Fruit fly (Drosophila melanogaster): ENCODE results near the gene AP-1gamma.
A peak's percentile ranks its signal among the peaks of the same experiment; 100 is the strongest.

Gene AP-1gamma

DNA sequence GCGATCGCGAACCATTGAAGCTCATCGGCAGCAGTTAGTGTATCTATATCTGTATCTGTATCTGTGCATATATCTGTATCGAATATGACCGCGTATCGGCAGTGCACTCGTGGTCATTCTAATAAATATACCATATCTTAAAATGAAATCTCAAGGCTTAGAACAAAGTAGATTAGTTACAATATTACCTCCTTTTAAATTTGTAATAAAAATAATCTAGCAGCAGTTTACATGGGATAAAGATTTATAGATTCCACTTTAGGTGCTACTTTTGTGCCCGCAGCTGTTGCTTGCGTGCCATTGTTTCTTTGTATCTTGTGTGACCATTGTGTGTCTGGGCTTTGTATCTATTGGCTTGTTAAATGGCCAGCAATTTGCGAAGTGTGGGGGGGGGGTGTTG is 48.4 kb upstream of the AP-1gamma start (continued):
- TF ChIP-seq Doc3 (GFP tag; IDR thresholded peaks at IDR 0.05; ENCODE audit: partially characterized antibody) (no peak), cwo (GFP tag; optimal IDR thresholded peaks at IDR 0.05) (peak; percentile 55), CG6254 (GFP tag; optimal IDR thresholded peaks at IDR 0.05) (peak; percentile 53), CG5180 (GFP tag; optimal IDR thresholded peaks at IDR 0.05) (peak; percentile 43), Atf-2 (GFP tag; optimal IDR thresholded peaks at IDR 0.05) (peak; percentile 24), scrt (GFP tag; optimal IDR thresholded peaks at IDR 0.05) (no peak), CG32767 (GFP tag; IDR thresholded peaks at IDR 0.05) (peak; percentile 77), CG9727 (GFP tag; optimal IDR thresholded peaks at IDR 0.05) (peak; percentile 49), kay (GFP tag; optimal IDR thresholded peaks at IDR 0.05) (no peak), unc-4 (GFP tag; IDR thresholded peaks at IDR 0.05; ENCODE audit: partially characterized antibody) (no peak), tio (GFP tag; optimal IDR thresholded peaks at IDR 0.05) (peak; percentile 36), Xbp1 (GFP tag; optimal IDR thresholded peaks at IDR 0.05) (peak; percentile 71), tup (GFP tag; optimal IDR thresholded peaks at IDR 0.05) (no peak), ase (GFP tag; IDR thresholded peaks at IDR 0.05) (peak; percentile 72; the same call in 2 of the 3 replicates), Vsx1 (GFP tag; optimal IDR thresholded peaks at IDR 0.05) (peak; percentile 62), az2 (GFP tag; optimal IDR thresholded peaks at IDR 0.05) (peak; percentile 73), D (optimal IDR thresholded peaks at IDR 0.05) (no peak), D (GFP tag; optimal IDR thresholded peaks at IDR 0.05) (peak; percentile 68), fd3F (GFP tag; optimal IDR thresholded peaks at IDR 0.05) (peak; percentile 75), gcm (GFP tag; optimal IDR thresholded peaks at IDR 0.05) (peak; percentile 79), CG10321 (GFP tag; IDR thresholded peaks at IDR 0.05) (no peak), CG10543 (GFP tag; optimal IDR thresholded peaks at IDR 0.05) (no peak), wor (GFP tag; IDR thresholded peaks at IDR 0.05) (peak; percentile 62), nmo (GFP tag; optimal IDR thresholded peaks at IDR 0.05) (peak; percentile 57), btn (GFP tag; optimal IDR thresholded peaks at IDR 0.05) (no peak), fd102C (GFP tag; optimal IDR thresholded peaks at IDR 0.05) (no peak), CTCF (GFP tag; optimal IDR thresholded peaks at IDR 0.05) (no peak), dmrt11E (tag; optimal IDR thresholded peaks at IDR 0.05) (peak; percentile 43), CG18262 (tag; optimal IDR thresholded peaks at IDR 0.05) (peak; percentile 56), Deaf1 (tag; optimal IDR thresholded peaks at IDR 0.05) (no peak), lola (GFP tag; optimal IDR thresholded peaks at IDR 0.05) (peak in 1 of 3 experiments; percentile 47), toy (GFP tag; IDR thresholded peaks at IDR 0.05) (no peak), ken (GFP tag; IDR thresholded peaks at IDR 0.05) (peak; percentile 53; the same call in 2 of the 3 replicates), Oli (tag; optimal IDR thresholded peaks at IDR 0.05) (peak; percentile 85), Blimp-1 (GFP tag; optimal IDR thresholded peaks at IDR 0.05) (peak; percentile 80), gfzf (GFP tag; optimal IDR thresholded peaks at IDR 0.05) (no peak), slbo (GFP tag; IDR thresholded peaks at IDR 0.05) (peak; percentile 66), odd (GFP tag; optimal IDR thresholded peaks at IDR 0.05) (peak; percentile 69), CG1647 (GFP tag; optimal IDR thresholded peaks at IDR 0.05) (peak; percentile 43), Hmx (GFP tag; optimal IDR thresholded peaks at IDR 0.05) (no peak), Dref (GFP tag; IDR thresholded peaks at IDR 0.05) (no peak), Dek (tag; optimal IDR thresholded peaks at IDR 0.05) (peak; percentile 74), CG31224 (GFP tag; IDR thresholded peaks at IDR 0.05) (no peak), CG14710 (tag; optimal IDR thresholded peaks at IDR 0.05) (peak; percentile 43), CG13894 (tag; optimal IDR thresholded peaks at IDR 0.05) (no peak), prd (optimal IDR thresholded peaks at IDR 0.05) (no peak), prd (GFP tag; IDR thresholded peaks at IDR 0.05) (peak; percentile 63), CG1792 (GFP tag; optimal IDR thresholded peaks at IDR 0.05) (peak; percentile 11), gce (GFP tag; IDR thresholded peaks at IDR 0.05) (peak; percentile 46; the same call in 1 of the 3 replicates), Lpt (GFP tag; optimal IDR thresholded peaks at IDR 0.05) (no peak), CG12769 (tag; optimal IDR thresholded peaks at IDR 0.05) (peak; percentile 88)
